Worm (Caenorhabditis elegans) whole organism, late embryonic: Measurements from ENCODE around the gene apc-11.
A peak's percentile ranks its signal among the peaks of the same experiment; 100 is the strongest.

Experiments used
- C08G9.2 ChIP-seq: sonication (generic microtip); optimal IDR thresholded peaks from 2 replicates; lab custom pipeline; 2016; ENCODE audit warnings: mild to moderate bottlenecking, missing genetic modification characterization, moderate library complexity, missing compliant biosample characterization
- C38D4.7 ChIP-seq: fragments of 200-800 bp; sonication (Bioruptor generic); optimal IDR thresholded peaks from 2 replicates; lab custom pipeline; 2018; ENCODE audit warnings: mild to moderate bottlenecking, missing genetic modification characterization, moderate library complexity, missing compliant biosample characterization
- F13H6.1 ChIP-seq: sonication (generic microtip); optimal IDR thresholded peaks from 2 replicates; lab custom pipeline; 2016; ENCODE audit warnings: missing genetic modification characterization, missing compliant biosample characterization
- K02D7.2 ChIP-seq: sonication (generic microtip); optimal IDR thresholded peaks from 2 replicates; lab custom pipeline; 2017; ENCODE audit warnings: mild to moderate bottlenecking, missing genetic modification characterization, missing compliant biosample characterization
- K09A11.1 ChIP-seq: sonication (generic microtip); optimal IDR thresholded peaks from 2 replicates; lab custom pipeline; 2017; ENCODE audit warnings: antibody characterized with exemption, mild to moderate bottlenecking, missing genetic modification characterization, missing compliant biosample characterization; ENCODE audit not compliant: insufficient read depth
- T23F11.4 ChIP-seq: fragments of 200-800 bp; sonication (Bioruptor generic); optimal IDR thresholded peaks from 2 replicates; lab custom pipeline; 2018; ENCODE audit warnings: mild to moderate bottlenecking, missing genetic modification characterization, missing compliant biosample characterization
- ahr-1 ChIP-seq: sonication (generic microtip); optimal IDR thresholded peaks from 2 replicates; lab custom pipeline; 2016; ENCODE audit warnings: missing genetic modification characterization, missing compliant biosample characterization
- ceh-18 ChIP-seq: sonication (generic microtip); optimal IDR thresholded peaks from 2 replicates; lab custom pipeline; 2016; ENCODE audit warnings: missing genetic modification characterization, missing compliant biosample characterization
- ceh-19 ChIP-seq: fragments of 200-800 bp; sonication (Bioruptor generic); optimal IDR thresholded peaks from 2 replicates; lab custom pipeline; 2018; ENCODE audit warnings: mild to moderate bottlenecking, missing genetic modification characterization, missing compliant biosample characterization
- ceh-2 ChIP-seq: sonication (generic microtip); optimal IDR thresholded peaks from 2 replicates; lab custom pipeline; 2016; ENCODE audit warnings: missing genotype, missing genetic modification characterization, missing compliant biosample characterization
- ceh-22 ChIP-seq: sonication (generic microtip); optimal IDR thresholded peaks from 2 replicates; lab custom pipeline; 2017; ENCODE audit warnings: missing biosample characterization, missing genetic modification characterization
- ceh-31 ChIP-seq: sonication (generic microtip); optimal IDR thresholded peaks from 2 replicates; lab custom pipeline; 2016; ENCODE audit warnings: missing genetic modification characterization, missing compliant biosample characterization
- ceh-48 ChIP-seq: sonication (generic microtip); optimal IDR thresholded peaks from 2 replicates; lab custom pipeline; 2016; ENCODE audit warnings: missing genetic modification characterization, inconsistent platforms, missing compliant biosample characterization
- ceh-9 ChIP-seq: sonication (generic microtip); optimal IDR thresholded peaks from 2 replicates; lab custom pipeline; 2016; ENCODE audit warnings: mild to moderate bottlenecking, missing genetic modification characterization, inconsistent platforms, missing compliant biosample characterization
- dmd-4 ChIP-seq: sonication (generic microtip); optimal IDR thresholded peaks from 2 replicates; lab custom pipeline; 2016; ENCODE audit warnings: borderline replicate concordance, missing genetic modification characterization, missing compliant biosample characterization
- elt-2 ChIP-seq: sonication (generic microtip); optimal IDR thresholded peaks from 2 replicates; lab custom pipeline; 2016; ENCODE audit warnings: missing genetic modification reagents, missing genetic modification characterization, missing compliant biosample characterization
- elt-4 ChIP-seq: sonication (generic microtip); optimal IDR thresholded peaks from 2 replicates; lab custom pipeline; 2016; ENCODE audit warnings: missing genetic modification characterization, missing compliant biosample characterization
- fkh-10 ChIP-seq: fragments of 150-350 bp; optimal IDR thresholded peaks from 2 replicates; lab custom pipeline; 2014; ENCODE audit warnings: missing biosample characterization, missing genetic modification reagents, missing genetic modification characterization
- fkh-6 ChIP-seq: sonication (generic microtip); optimal IDR thresholded peaks from 2 replicates; lab custom pipeline; 2016; ENCODE audit warnings: missing genetic modification characterization, missing compliant biosample characterization
- gmeb-2 ChIP-seq: sonication (generic microtip); optimal IDR thresholded peaks from 2 replicates; lab custom pipeline; 2016; ENCODE audit warnings: missing genetic modification characterization, inconsistent platforms, missing compliant biosample characterization
- hlh-13 ChIP-seq: fragments of 200-800 bp; sonication (Bioruptor generic); optimal IDR thresholded peaks from 2 replicates; lab custom pipeline; 2018; ENCODE audit warnings: mild to moderate bottlenecking, missing genetic modification characterization, missing compliant biosample characterization
- hlh-15 ChIP-seq: sonication (generic microtip); optimal IDR thresholded peaks from 2 replicates; lab custom pipeline; 2016; ENCODE audit warnings: missing genetic modification characterization, missing compliant biosample characterization
- hlh-8 ChIP-seq: sonication (generic microtip); optimal IDR thresholded peaks from 2 replicates; lab custom pipeline; 2016; ENCODE audit warnings: missing genotype, missing genetic modification characterization, missing compliant biosample characterization
- lim-6 ChIP-seq: sonication (generic microtip); optimal IDR thresholded peaks from 2 replicates; lab custom pipeline; 2016; ENCODE audit warnings: missing genetic modification characterization, missing compliant biosample characterization
- lin-11 ChIP-seq: fragments of 200-800 bp; sonication (Bioruptor generic); optimal IDR thresholded peaks from 2 replicates; lab custom pipeline; 2018; ENCODE audit warnings: mild to moderate bottlenecking, missing genetic modification characterization, missing compliant biosample characterization
- madf-2 ChIP-seq: sonication (generic microtip); optimal IDR thresholded peaks from 2 replicates; lab custom pipeline; 2017; ENCODE audit warnings: missing genetic modification characterization, missing compliant biosample characterization
- mec-3 ChIP-seq: sonication (generic microtip); optimal IDR thresholded peaks from 2 replicates; lab custom pipeline; 2016; ENCODE audit warnings: borderline replicate concordance, missing genetic modification characterization, missing compliant biosample characterization
- nfya-1 ChIP-seq: sonication (generic microtip); optimal IDR thresholded peaks from 2 replicates; lab custom pipeline; 2017; ENCODE audit warnings: missing genetic modification characterization, mild to moderate bottlenecking, missing compliant biosample characterization, antibody characterized with exemption, moderate library complexity
- nhr-232 ChIP-seq: sonication (generic microtip); optimal IDR thresholded peaks from 2 replicates; lab custom pipeline; 2016; ENCODE audit warnings: missing genetic modification characterization, missing compliant biosample characterization
- npax-4 ChIP-seq: sonication (generic microtip); optimal IDR thresholded peaks from 2 replicates; lab custom pipeline; 2016; ENCODE audit warnings: missing genetic modification characterization, missing compliant biosample characterization
- odd-2 ChIP-seq: sonication (generic microtip); optimal IDR thresholded peaks from 2 replicates; lab custom pipeline; 2017; ENCODE audit warnings: antibody characterized with exemption, mild to moderate bottlenecking, missing genetic modification characterization, missing compliant biosample characterization
- pag-3 ChIP-seq: sonication (generic microtip); optimal IDR thresholded peaks from 2 replicates; lab custom pipeline; 2016; ENCODE audit warnings: missing compliant biosample characterization, missing genetic modification characterization, borderline replicate concordance
- pax-1 ChIP-seq: fragments of 150-350 bp; optimal IDR thresholded peaks from 2 replicates; lab custom pipeline; 2014; ENCODE audit warnings: missing biosample characterization, missing genetic modification characterization
- pha-2 ChIP-seq: sonication (generic microtip); optimal IDR thresholded peaks from 2 replicates; lab custom pipeline; 2017; ENCODE audit warnings: mild to moderate bottlenecking, missing genetic modification characterization, missing compliant biosample characterization
- pqm-1 ChIP-seq: sonication (generic microtip); optimal IDR thresholded peaks from 2 replicates; lab custom pipeline; 2016; ENCODE audit warnings: missing genetic modification characterization, missing compliant biosample characterization
- pros-1 ChIP-seq: fragments of 150-350 bp; optimal IDR thresholded peaks from 2 replicates; lab custom pipeline; 2014; ENCODE audit warnings: missing biosample characterization, missing genetic modification reagents, missing genetic modification characterization
- ref-2 ChIP-seq: sonication (generic microtip); optimal IDR thresholded peaks from 2 replicates; lab custom pipeline; 2016; ENCODE audit warnings: missing genetic modification characterization, missing compliant biosample characterization
- sdc-2 ChIP-seq: sonication (generic microtip); optimal IDR thresholded peaks from 2 replicates; lab custom pipeline; 2016; ENCODE audit warnings: missing genotype, missing genetic modification characterization, missing compliant biosample characterization
- sox-2 ChIP-seq: fragments of 200-800 bp; sonication (Bioruptor generic); IDR thresholded peaks from 2 replicates; pipeline ENCODE4 v1.3.6; 2022; ENCODE audit warnings: missing genetic modification reagents, missing genetic modification characterization, missing compliant biosample characterization
- sox-4 ChIP-seq: sonication (generic microtip); optimal IDR thresholded peaks from 2 replicates; lab custom pipeline; 2017; ENCODE audit warnings: mild to moderate bottlenecking, missing genetic modification characterization, inconsistent platforms, missing compliant biosample characterization
- tbx-2 ChIP-seq: sonication (generic microtip); optimal IDR thresholded peaks from 2 replicates; lab custom pipeline; 2016; ENCODE audit warnings: missing genetic modification characterization, missing compliant biosample characterization
- tbx-7 ChIP-seq: sonication (generic microtip); optimal IDR thresholded peaks from 2 replicates; lab custom pipeline; 2016; ENCODE audit warnings: missing genotype, missing genetic modification characterization, missing compliant biosample characterization
- ttx-3 ChIP-seq: sonication (generic microtip); optimal IDR thresholded peaks from 2 replicates; lab custom pipeline; 2016; ENCODE audit warnings: missing genetic modification reagents, missing genetic modification characterization, missing compliant biosample characterization
- unc-42 ChIP-seq: sonication (generic microtip); optimal IDR thresholded peaks from 2 replicates; lab custom pipeline; 2016; ENCODE audit warnings: missing genotype, missing genetic modification characterization, missing compliant biosample characterization
- unc-86 ChIP-seq: sonication (generic microtip); optimal IDR thresholded peaks from 2 replicates; lab custom pipeline; 2016; ENCODE audit warnings: missing genetic modification characterization, missing compliant biosample characterization
- zip-5 ChIP-seq: sonication (generic microtip); optimal IDR thresholded peaks from 2 replicates; lab custom pipeline; 2016; ENCODE audit warnings: missing genetic modification characterization, missing compliant biosample characterization
- ztf-16 ChIP-seq: sonication (generic microtip); optimal IDR thresholded peaks from 2 replicates; lab custom pipeline; 2017; ENCODE audit warnings: missing genetic modification characterization, missing compliant biosample characterization

apc-11 gene

ce11 chrIII:4581495-4581894, 12.7 kb downstream of the apc-11 start, which contains the start of gene F35G12.12:
TSS of gene F35G12.12 (plus strand) at chrIII:4581795.
- TF ChIP-seq K02D7.2 (no peak), mec-3 (tag; lab: Kevin White, UChicago) (no peak), C08G9.2 (tag; lab: Kevin White, UChicago) (no peak), pha-2 (tag; lab: Kevin White, UChicago) (no peak)
- TF ChIP-seq, all 69 proteins: peak for 0

- peak; percentile 44 for TF ChIP-seq ref-2
- TF ChIP-seq npax-4 (tag; lab: Kevin White, UChicago): no peak
- TF ChIP-seq ceh-2 (tag; lab: Kevin White, UChicago): no peak
- peak; percentile 20 for TF ChIP-seq unc-86 (tag; lab: Kevin White, UChicago)
- TF ChIP-seq tbx-2: no peak
- peak; percentile 28 for TF ChIP-seq nfya-1
- TF ChIP-seq zip-5: no peak
- TF ChIP-seq elt-2: peak; percentile 38
- peak; percentile 41 for TF ChIP-seq unc-42 (tag; lab: Kevin White, UChicago)
- peak; percentile 59 for TF ChIP-seq ceh-31 (tag; lab: Kevin White, UChicago)
- TF ChIP-seq, all 69 proteins: peak for 6
Measured at ce11 chrIII:4578385-4578903, 15.8 kb downstream of the apc-11 start, which contains the start of the genes sel-5 and wdr-48. TSS of gene sel-5 (minus strand) at chrIII:4578437. TSS of gene wdr-48 (plus strand) at chrIII:4578853.

ce11 chrIII:4568455-4568854, 25.8 kb downstream of the apc-11 start, which contains the start of gene idhg-1:
TSS of gene idhg-1 (plus strand) at chrIII:4568797.
- peak; percentile 94 for TF ChIP-seq C38D4.7
- TF ChIP-seq ceh-19 (GFP tag; lab: Kevin White, UChicago): peak; percentile 96
- peak; percentile 96 for TF ChIP-seq nfya-1
- peak; percentile 58 for TF ChIP-seq ceh-9
- TF ChIP-seq tbx-2: peak; percentile 99
- TF ChIP-seq sox-4: peak; percentile 98
- peak; percentile 88 for TF ChIP-seq sdc-2 (tag; lab: Kevin White, UChicago)
- peak; percentile 95 for TF ChIP-seq C08G9.2 (tag; lab: Kevin White, UChicago)
- peak; percentile 67 for TF ChIP-seq unc-42 (tag; lab: Kevin White, UChicago)
- peak; percentile 85 for TF ChIP-seq pqm-1 (tag; lab: Kevin White, UChicago)
- TF ChIP-seq gmeb-2 (tag; lab: Kevin White, UChicago): peak; percentile 93
- peak; percentile 94 for TF ChIP-seq npax-4 (tag; lab: Kevin White, UChicago)
- peak; percentile 99 for TF ChIP-seq F13H6.1
- peak; percentile 90 for TF ChIP-seq lin-11 (tag; lab: Kevin White, UChicago)
- peak; percentile 97 for TF ChIP-seq ttx-3 (tag; lab: Kevin White, UChicago)
- TF ChIP-seq ahr-1 (tag; lab: Kevin White, UChicago): peak; percentile 95
- peak; percentile 67 for TF ChIP-seq sox-2
- peak; percentile 93 for TF ChIP-seq pag-3 (tag; lab: Kevin White, UChicago)
- TF ChIP-seq pha-2 (tag; lab: Kevin White, UChicago): peak; percentile 94
- TF ChIP-seq fkh-10: peak; percentile 90
- TF ChIP-seq ceh-22 (tag; lab: Kevin White, UChicago): peak; percentile 68
- TF ChIP-seq K09A11.1 (tag; lab: Kevin White, UChicago): peak; percentile 98
- peak; percentile 96 for TF ChIP-seq ceh-48 (tag; lab: Kevin White, UChicago)
- peak; percentile 95 for TF ChIP-seq ztf-16
- peak; percentile 94 for TF ChIP-seq dmd-4 (tag; lab: Kevin White, UChicago)
- TF ChIP-seq lim-6 (tag; lab: Kevin White, UChicago): peak; percentile 95
- peak; percentile 99 for TF ChIP-seq elt-4 (tag; lab: Kevin White, UChicago)
- TF ChIP-seq odd-2: peak; percentile 96
- peak; percentile 99 for TF ChIP-seq elt-2
- no peak for TF ChIP-seq pros-1 (tag; lab: Kevin White, UChicago)
- TF ChIP-seq T23F11.4: peak; percentile 92
- TF ChIP-seq hlh-15 (tag; lab: Kevin White, UChicago): peak; percentile 97
- TF ChIP-seq hlh-13 (GFP tag; lab: Kevin White, UChicago): peak; percentile 84
- TF ChIP-seq hlh-8 (tag; lab: Kevin White, UChicago): peak; percentile 98
- peak; percentile 90 for TF ChIP-seq ceh-18 (tag; lab: Kevin White, UChicago)
- TF ChIP-seq madf-2 (tag; lab: Kevin White, UChicago): peak; percentile 94
- no peak for TF ChIP-seq pax-1 (tag; lab: Kevin White, UChicago)
- peak; percentile 83 for TF ChIP-seq tbx-7 (tag; lab: Kevin White, UChicago)
- peak; percentile 96 for TF ChIP-seq fkh-6
- TF ChIP-seq nhr-232 (tag; lab: Kevin White, UChicago): peak; percentile 97
